Worm (Caenorhabditis elegans) whole organism, L4 larva: ENCODE data around the gene ZK180.6.

Experiments used
- Y48G9A.11 ChIP-seq: fragments of 200-800 bp; sonication (Bioruptor generic); IDR thresholded peaks from 2 replicates; pipeline ENCODE4 v1.3.6; 2022; ENCODE audit warnings: missing genetic modification reagents, missing genetic modification characterization, missing compliant biosample characterization
- ZK546.5 ChIP-seq, 2 experiments: sonication (generic microtip); optimal IDR thresholded peaks; 2 replicates each; lab custom pipeline; 2017; ENCODE audit warnings: missing biosample characterization in 2 of 2, missing genetic modification characterization in 2 of 2
- dmd-9 ChIP-seq: fragments of 200-800 bp; sonication (Bioruptor generic); IDR thresholded peaks from 2 replicates; pipeline ENCODE4 v1.3.6; 2022; ENCODE audit warnings: missing genetic modification reagents, missing genetic modification characterization, missing compliant biosample characterization
- madf-5 ChIP-seq, 2 experiments: fragments of 200-800 bp; sonication (Bioruptor generic); IDR thresholded peaks; 2 replicates each; pipeline ENCODE4 v1.3.6; 2022; ENCODE audit warnings: missing compliant biosample characterization in 2 of 2, missing genetic modification characterization in 2 of 2
- mes-2 ChIP-seq: sonication (generic microtip); optimal IDR thresholded peaks from 2 replicates; lab custom pipeline; 2016; ENCODE audit warnings: missing genotype, mild to moderate bottlenecking, missing genetic modification characterization, missing compliant biosample characterization; ENCODE audit not compliant: poor library complexity, severe bottlenecking
- mxl-2 ChIP-seq: fragments of 200-800 bp; sonication (Bioruptor generic); conservative IDR thresholded peaks from 2 replicates; pipeline ENCODE4 v1.3.6; 2022; ENCODE audit warnings: missing genetic modification reagents, missing genetic modification characterization, missing compliant biosample characterization
- nhr-41 ChIP-seq: fragments of 200-800 bp; sonication (Bioruptor generic); IDR thresholded peaks from 2 replicates; pipeline ENCODE4 v1.3.6; 2022; ENCODE audit warnings: missing genetic modification reagents, missing genetic modification characterization, missing compliant biosample characterization

ZK180.6 gene

ce11 chrIV:4470885-4471772, 53.7 kb downstream of the ZK180.6 start (continued):
- no peak for TF ChIP-seq dmd-9 (GFP tag; lab: Robert Waterston, UW)
- peak; percentile 48 for TF ChIP-seq mes-2 (tag; lab: Kevin White, UChicago)
- TF ChIP-seq mxl-2 (GFP tag; lab: Robert Waterston, UW): peak; percentile 65; the same call in 1 of the 2 replicates
- 0 out of 4 replicates have a peak, but pooled peaks of 1 of the 2 experiments have one; percentile 5 for TF ChIP-seq madf-5 (GFP tag; IDR thresholded peaks at IDR 0.05; lab: Robert Waterston, UW)
- no peak for TF ChIP-seq ZK546.5 (tag; optimal IDR thresholded peaks at IDR 0.05; lab: Kevin White, UChicago)
- 0 out of 2 replicates have a peak, but pooled peaks have one; percentile 17 for TF ChIP-seq Y48G9A.11
- no peak for TF ChIP-seq nhr-41 (GFP tag; lab: Robert Waterston, UW)
